Worm (Caenorhabditis elegans): ENCODE measurements around the gene clec-39.

The clec-39 gene

DNA sequence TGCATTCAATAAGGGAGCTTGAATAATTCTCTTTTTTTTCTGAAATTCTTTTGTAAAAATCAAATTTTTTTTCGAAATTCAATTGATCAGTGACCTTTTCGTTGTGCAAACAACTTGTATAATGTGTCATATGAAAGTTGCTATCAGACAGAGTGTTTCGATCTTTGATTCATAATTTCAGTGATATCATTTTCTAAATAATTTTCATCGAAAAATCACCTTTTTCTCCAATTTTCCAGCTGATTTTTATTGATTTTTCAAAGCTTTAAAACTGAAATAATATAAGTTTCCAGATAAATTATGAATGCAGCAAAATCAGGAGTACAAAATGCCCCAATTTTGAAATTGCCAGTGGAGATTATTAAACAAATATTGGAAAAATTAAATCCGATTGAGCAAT, 10.6 kb upstream of the clec-39 start, which contains the start of gene fbxa-127:
Gene fbxa-127 (plus strand): TSS at position 301 of the 400 bp plus-strand sequence.
- TF ChIP-seq tra-4 (tag; optimal IDR thresholded peaks at IDR 0.05) (no peak), F13C5.2 (tag; optimal IDR thresholded peaks at IDR 0.05) (no peak), ama-1 (optimal IDR thresholded peaks at IDR 0.05) (no peak), tbx-11 (GFP tag; IDR thresholded peaks at IDR 0.05) (no peak), tbx-37 (GFP tag; conservative IDR thresholded peaks at IDR 0.05) (no peak), hmbx-1 (tag; optimal IDR thresholded peaks at IDR 0.05) (no peak), ets-7 (tag; optimal IDR thresholded peaks at IDR 0.05) (no peak), flt-1 (GFP tag; IDR thresholded peaks at IDR 0.05) (no peak), hmg-4 (GFP tag; optimal IDR thresholded peaks at IDR 0.05) (no peak), ceh-36 (tag; optimal IDR thresholded peaks at IDR 0.05) (no peak), B0310.2 (tag; optimal IDR thresholded peaks at IDR 0.05) (no peak)

DNA sequence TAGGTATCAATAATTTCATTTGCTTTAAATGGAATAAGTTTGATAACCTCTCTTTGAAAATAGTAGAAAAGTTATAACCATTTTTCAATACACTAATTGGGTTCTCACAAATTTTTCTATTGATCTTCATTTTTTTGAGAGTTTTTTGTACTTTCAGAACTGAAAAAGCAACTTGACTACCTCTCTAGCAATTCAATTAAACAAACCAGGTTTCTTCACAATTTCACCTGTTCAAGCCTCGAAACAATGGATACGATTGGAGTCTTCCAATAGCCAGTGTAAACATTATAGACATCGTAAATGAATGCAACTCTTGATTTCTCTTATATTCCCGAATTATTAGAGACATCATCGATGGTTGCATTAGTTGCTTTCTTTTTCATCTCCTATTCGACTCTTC, 9.1 kb upstream of the clec-39 start, which contains the start of gene srz-99:
Gene srz-99 (plus strand): TSS at position 301 of the 400 bp plus-strand sequence.
- no peak for TF ChIP-seq flt-1 (GFP tag; IDR thresholded peaks at IDR 0.05)

DNA sequence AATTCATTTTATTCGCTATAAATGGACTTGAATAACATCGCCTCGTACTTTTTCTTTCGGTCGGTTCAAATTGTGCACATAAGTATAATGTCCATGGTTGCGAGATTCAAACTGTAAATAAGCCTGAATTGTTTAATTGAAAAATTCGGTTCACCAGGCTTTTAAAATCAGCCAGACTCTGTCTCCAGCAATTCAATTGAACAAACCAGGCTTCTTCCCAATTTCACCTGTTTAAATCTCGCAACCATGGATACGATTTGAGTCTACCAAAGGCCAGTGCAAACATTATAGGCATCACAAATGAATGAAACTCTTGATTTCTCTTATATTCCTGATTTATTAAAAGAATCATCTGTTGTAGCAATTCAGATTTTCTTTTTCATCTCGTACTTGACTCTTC, 7.5 kb upstream of the clec-39 start, which contains the start of gene srz-100:
Gene srz-100 (plus strand): TSS at position 301 of the 400 bp plus-strand sequence.
- TF ChIP-seq sea-1 (GFP tag; conservative IDR thresholded peaks at IDR 0.05): no peak
- TF ChIP-seq flt-1 (GFP tag; IDR thresholded peaks at IDR 0.05): no peak
- TF ChIP-seq scrt-1 (GFP tag; IDR thresholded peaks at IDR 0.05): no peak
- TF ChIP-seq F13C5.2 (tag; optimal IDR thresholded peaks at IDR 0.05): no peak
- no peak for TF ChIP-seq ama-1 (optimal IDR thresholded peaks at IDR 0.05)
- no peak for TF ChIP-seq ceh-36 (tag; optimal IDR thresholded peaks at IDR 0.05)

DNA sequence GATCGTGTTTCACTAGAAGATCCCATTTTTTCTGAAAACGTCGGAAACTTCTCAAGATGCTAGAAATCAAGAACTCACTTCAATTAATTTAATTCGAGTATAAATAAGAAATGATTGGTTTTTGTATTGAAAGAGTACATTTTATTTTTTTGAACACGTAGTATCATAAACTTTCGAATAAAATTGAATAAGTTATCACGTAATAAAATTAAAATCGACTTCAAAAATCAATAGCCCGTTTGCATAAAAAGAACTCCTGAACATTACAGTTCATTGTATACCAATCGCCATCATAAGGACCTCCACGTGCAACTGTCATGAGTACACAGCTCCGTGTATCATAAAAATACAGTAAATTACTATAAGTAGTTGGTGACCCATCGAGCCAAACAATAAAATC, 5.4 kb upstream of the clec-39 start, which contains the start of gene T25E12.16:
Gene T25E12.16 (minus strand): TSS at position 101 of the 400 bp plus-strand sequence.
- TF ChIP-seq tra-4 (tag; optimal IDR thresholded peaks at IDR 0.05) (no peak), sea-1 (GFP tag; conservative IDR thresholded peaks at IDR 0.05) (no peak), F13C5.2 (tag; optimal IDR thresholded peaks at IDR 0.05) (no peak), B0310.2 (tag; optimal IDR thresholded peaks at IDR 0.05) (no peak), tbx-37 (GFP tag; conservative IDR thresholded peaks at IDR 0.05) (no peak), hmg-4 (GFP tag; optimal IDR thresholded peaks at IDR 0.05) (no peak), ceh-36 (tag; optimal IDR thresholded peaks at IDR 0.05) (no peak), tbx-11 (GFP tag; IDR thresholded peaks at IDR 0.05) (no peak), ceh-13 (GFP tag; optimal IDR thresholded peaks at IDR 0.05) (no peak), ama-1 (optimal IDR thresholded peaks at IDR 0.05) (no peak), pes-1 (GFP tag; IDR thresholded peaks at IDR 0.05) (no peak), aly-1 (tag; optimal IDR thresholded peaks at IDR 0.05) (no peak), hmbx-1 (tag; optimal IDR thresholded peaks at IDR 0.05) (no peak), hnd-1 (tag; optimal IDR thresholded peaks at IDR 0.05) (no peak), scrt-1 (GFP tag; IDR thresholded peaks at IDR 0.05) (no peak), ets-7 (tag; optimal IDR thresholded peaks at IDR 0.05) (no peak), flt-1 (GFP tag; IDR thresholded peaks at IDR 0.05) (no peak)

DNA sequence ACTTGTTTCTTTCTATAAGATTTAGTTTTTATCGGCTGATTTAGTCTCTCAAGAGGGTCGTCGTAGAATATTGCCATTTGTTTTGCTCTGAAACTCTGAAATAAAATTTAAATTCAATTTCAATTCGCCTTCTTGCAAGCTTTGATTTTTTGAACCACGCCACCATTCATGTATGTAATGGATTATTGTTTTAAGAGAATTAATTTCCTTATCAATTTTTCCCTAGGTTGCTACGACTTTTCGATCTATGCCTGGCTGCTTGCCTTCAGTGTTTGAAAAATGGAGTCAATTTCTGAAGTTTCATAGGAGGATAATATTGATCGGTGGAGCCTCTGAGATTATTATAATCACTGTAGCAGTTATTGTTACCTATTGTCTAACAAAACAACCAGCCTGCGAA, 3.5 kb upstream of the clec-39 start, which contains the start of the genes clec-38 and clec-34:
Gene clec-38 (minus strand): TSS at position 101 of the 400 bp plus-strand sequence.
Gene clec-34 (plus strand): TSS at position 248 of the 400 bp plus-strand sequence.
- TF ChIP-seq ceh-13 (GFP tag; optimal IDR thresholded peaks at IDR 0.05): no peak

DNA sequence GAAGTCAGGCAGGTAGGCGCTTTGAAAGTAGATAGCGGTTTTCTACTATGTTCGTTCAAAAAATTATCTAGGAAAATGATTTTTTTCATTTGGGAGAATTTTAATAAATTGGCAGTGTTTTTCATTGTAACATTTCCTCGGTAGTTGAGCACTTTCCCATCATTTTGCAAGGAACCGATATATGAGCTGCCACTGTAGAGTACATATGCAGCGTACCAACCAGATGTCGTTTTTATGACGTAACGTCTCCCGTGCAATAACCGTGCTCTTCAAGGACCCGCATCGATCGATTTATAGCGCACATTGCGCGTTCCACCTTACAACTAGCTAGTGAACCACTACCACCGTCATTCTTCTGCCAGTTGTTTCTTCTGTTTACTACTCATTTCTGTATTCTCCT, 3.1 kb downstream of the clec-39 start, which contains the start of gene T25E12.6:
Gene T25E12.6 (plus strand): TSS at position 301 of the 400 bp plus-strand sequence.
- TF ChIP-seq B0310.2 (tag; optimal IDR thresholded peaks at IDR 0.05) (no peak), scrt-1 (GFP tag; IDR thresholded peaks at IDR 0.05) (no peak), tbx-37 (GFP tag; conservative IDR thresholded peaks at IDR 0.05) (no peak), sea-1 (GFP tag; conservative IDR thresholded peaks at IDR 0.05) (no peak), ets-7 (tag; optimal IDR thresholded peaks at IDR 0.05) (no peak), tra-4 (tag; optimal IDR thresholded peaks at IDR 0.05) (no peak), hmg-4 (GFP tag; optimal IDR thresholded peaks at IDR 0.05) (no peak), ama-1 (optimal IDR thresholded peaks at IDR 0.05) (no peak), pes-1 (GFP tag; IDR thresholded peaks at IDR 0.05) (no peak), ceh-13 (GFP tag; optimal IDR thresholded peaks at IDR 0.05) (no peak), F13C5.2 (tag; optimal IDR thresholded peaks at IDR 0.05) (no peak), hmbx-1 (tag; optimal IDR thresholded peaks at IDR 0.05) (no peak)

DNA sequence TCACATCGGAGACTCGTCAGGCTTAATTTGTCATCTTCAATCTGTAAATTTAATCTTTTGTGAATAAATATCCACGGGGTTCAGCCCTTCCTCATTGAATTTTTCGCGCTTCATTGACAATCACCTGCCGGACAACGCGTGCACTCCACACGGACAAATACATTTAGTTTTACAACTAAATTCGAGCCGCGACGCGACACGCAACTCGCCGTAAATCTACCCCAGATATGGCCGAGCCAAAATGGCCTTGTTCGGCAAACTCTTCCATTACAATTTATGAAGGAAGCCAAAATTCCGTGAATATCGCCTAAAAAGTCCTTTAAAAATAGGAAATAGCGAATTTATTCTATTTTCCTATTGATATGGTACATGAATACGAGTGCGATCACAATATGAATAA, 5.7 kb downstream of the clec-39 start:
- TF ChIP-seq scrt-1 (GFP tag; IDR thresholded peaks at IDR 0.05) (no peak), ama-1 (optimal IDR thresholded peaks at IDR 0.05) (no peak), hmbx-1 (tag; optimal IDR thresholded peaks at IDR 0.05) (no peak), pes-1 (GFP tag; IDR thresholded peaks at IDR 0.05) (no peak), aly-1 (tag; optimal IDR thresholded peaks at IDR 0.05) (no peak), flt-1 (GFP tag; IDR thresholded peaks at IDR 0.05) (no peak), hmg-4 (GFP tag; optimal IDR thresholded peaks at IDR 0.05) (no peak), tra-4 (tag; optimal IDR thresholded peaks at IDR 0.05) (no peak), sea-1 (GFP tag; conservative IDR thresholded peaks at IDR 0.05) (no peak), hnd-1 (tag; optimal IDR thresholded peaks at IDR 0.05) (no peak), tbx-11 (GFP tag; IDR thresholded peaks at IDR 0.05) (no peak), tbx-37 (GFP tag; conservative IDR thresholded peaks at IDR 0.05) (no peak), ceh-36 (tag; optimal IDR thresholded peaks at IDR 0.05) (no peak), ets-7 (tag; optimal IDR thresholded peaks at IDR 0.05) (no peak), ceh-13 (GFP tag; optimal IDR thresholded peaks at IDR 0.05) (no peak), F13C5.2 (tag; optimal IDR thresholded peaks at IDR 0.05) (no peak), B0310.2 (tag; optimal IDR thresholded peaks at IDR 0.05) (no peak)

DNA sequence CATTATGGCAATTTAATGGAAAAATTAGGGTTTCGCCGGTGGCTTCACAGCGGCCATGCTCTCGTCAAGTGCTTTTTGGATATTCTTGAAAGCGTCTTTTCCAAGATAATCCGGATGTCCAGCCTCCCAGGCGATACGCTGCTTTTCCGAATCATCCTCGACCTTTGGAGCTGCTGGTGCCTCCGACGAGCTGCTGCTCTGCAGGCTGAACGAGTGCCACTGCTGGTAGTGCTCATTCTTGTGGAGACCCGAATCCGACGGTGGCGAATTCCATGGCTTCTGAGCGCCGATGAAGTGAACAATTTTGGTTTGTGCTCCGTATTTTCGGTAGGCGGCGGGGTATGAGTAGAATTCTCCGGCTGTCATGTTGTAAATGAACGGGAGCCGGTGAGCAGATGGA, 6.1 kb downstream of the clec-39 start:
- TF ChIP-seq pes-1 (GFP tag; IDR thresholded peaks at IDR 0.05) (no peak), scrt-1 (GFP tag; IDR thresholded peaks at IDR 0.05) (no peak)
